Fruit fly (Drosophila melanogaster): Measurements from ENCODE around the gene natalisin.

natalisin gene

DNA sequence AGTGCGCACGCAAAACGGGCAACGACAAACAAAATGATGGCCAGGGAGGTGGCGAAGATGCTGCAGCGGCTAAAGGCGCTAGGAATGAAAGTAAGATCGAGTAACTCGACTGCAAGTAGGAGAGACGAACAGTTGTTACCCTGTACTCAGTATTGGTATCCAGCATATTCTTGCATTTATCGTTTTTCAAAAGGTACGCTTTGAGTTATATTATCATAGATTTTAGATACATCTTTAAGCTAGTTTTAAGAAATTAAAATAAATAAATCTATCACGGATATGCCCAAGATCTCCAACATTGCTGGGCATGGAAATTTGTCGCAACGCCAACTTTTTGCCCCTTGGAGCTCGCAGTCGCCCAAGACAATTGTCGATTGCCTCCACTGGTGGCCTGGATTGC is 30.6 kb upstream of the natalisin start (continued):
- peak; percentile 71 for TF ChIP-seq lz (GFP tag; optimal IDR thresholded peaks at IDR 0.05)
- TF ChIP-seq cyc (GFP tag; optimal IDR thresholded peaks at IDR 0.05) = peak; percentile 69
- peak; percentile 35 for TF ChIP-seq Sox15 (GFP tag; optimal IDR thresholded peaks at IDR 0.05)
- peak; percentile 73 for TF ChIP-seq esn (GFP tag; optimal IDR thresholded peaks at IDR 0.05)
- TF ChIP-seq vri (GFP tag; optimal IDR thresholded peaks at IDR 0.05) = peak; percentile 45
- TF ChIP-seq CG16779 (tag; optimal IDR thresholded peaks at IDR 0.05) = peak; percentile 58
- peak; percentile 61 for TF ChIP-seq CG34406 (GFP tag; optimal IDR thresholded peaks at IDR 0.05)
- peak; percentile 79 for TF ChIP-seq CG6792 (GFP tag; optimal IDR thresholded peaks at IDR 0.05)
- peak; percentile 48 for TF ChIP-seq CG8632 (GFP tag; optimal IDR thresholded peaks at IDR 0.05)
- peak; percentile 48 for TF ChIP-seq dac (GFP tag; optimal IDR thresholded peaks at IDR 0.05)
- TF ChIP-seq ss (GFP tag; optimal IDR thresholded peaks at IDR 0.05) = peak; percentile 66 to 88
- peak; percentile 82 for TF ChIP-seq svp (GFP tag)
- peak; percentile 55 for TF ChIP-seq CG6276 (GFP tag; optimal IDR thresholded peaks at IDR 0.05)
- peak; percentile 84 for TF ChIP-seq spab (GFP tag; optimal IDR thresholded peaks at IDR 0.05)
- TF ChIP-seq eg (GFP tag; IDR thresholded peaks at IDR 0.05) = peak; percentile 81
- TF ChIP-seq CG10631 (GFP tag; optimal IDR thresholded peaks at IDR 0.05) = peak; percentile 86
- TF ChIP-seq CG3919 (GFP tag; optimal IDR thresholded peaks at IDR 0.05) = peak; percentile 88

dm6 chr3R:14389258-14389657 is 29.1 kb upstream of the natalisin start:
- TF ChIP-seq Hr4 (GFP tag; optimal IDR thresholded peaks at IDR 0.05) (peak; percentile 43), fd85E (GFP tag; optimal IDR thresholded peaks at IDR 0.05) (no peak), OdsH (GFP tag; optimal IDR thresholded peaks at IDR 0.05) (peak; percentile 65), Sox14 (GFP tag; optimal IDR thresholded peaks at IDR 0.05) (peak; percentile 36), Hr39 (GFP tag; optimal IDR thresholded peaks at IDR 0.05) (peak; percentile 25), CG10631 (GFP tag; optimal IDR thresholded peaks at IDR 0.05) (peak; percentile 28), CG3919 (GFP tag; optimal IDR thresholded peaks at IDR 0.05) (peak; percentile 69), salr (GFP tag; optimal IDR thresholded peaks at IDR 0.05) (peak in 1 of 2 experiments; percentile 41), CG16779 (tag; optimal IDR thresholded peaks at IDR 0.05) (no peak), CG8632 (GFP tag; optimal IDR thresholded peaks at IDR 0.05) (peak; percentile 52), vri (GFP tag; optimal IDR thresholded peaks at IDR 0.05) (no peak), CG10669 (GFP tag; optimal IDR thresholded peaks at IDR 0.05) (peak; percentile 70), CG6276 (GFP tag; optimal IDR thresholded peaks at IDR 0.05) (peak; percentile 30), lz (GFP tag; optimal IDR thresholded peaks at IDR 0.05) (no peak), Gug (GFP tag; IDR thresholded peaks at IDR 0.05) (no peak), Smox (GFP tag; optimal IDR thresholded peaks at IDR 0.05) (peak; percentile 51), CG3032 (tag; optimal IDR thresholded peaks at IDR 0.05) (peak; percentile 65), Eip75B (GFP tag; optimal IDR thresholded peaks at IDR 0.05) (peak; percentile 38), ss (GFP tag; optimal IDR thresholded peaks at IDR 0.05) (peak in 1 of 2 experiments; percentile 53), eg (GFP tag; IDR thresholded peaks at IDR 0.05) (peak; percentile 66), CG6163 (GFP tag; IDR thresholded peaks at IDR 0.05) (peak; percentile 66), CG6808 (GFP tag; optimal IDR thresholded peaks at IDR 0.05) (peak; percentile 74), CG32006 (GFP tag; optimal IDR thresholded peaks at IDR 0.05) (peak; percentile 58), esn (GFP tag; optimal IDR thresholded peaks at IDR 0.05) (peak; percentile 55), CG6854 (GFP tag; optimal IDR thresholded peaks at IDR 0.05) (no peak), dac (GFP tag; optimal IDR thresholded peaks at IDR 0.05) (no peak), CG11294 (GFP tag; IDR thresholded peaks at IDR 0.05) (peak; percentile 10; the same call in 1 of the 2 replicates), CG9139 (GFP tag; optimal IDR thresholded peaks at IDR 0.05) (peak; percentile 33), svp (GFP tag) (peak; percentile 94), Eip78C (GFP tag) (peak; percentile 86), acj6 (GFP tag; optimal IDR thresholded peaks at IDR 0.05) (peak; percentile 71), CG7368 (GFP tag; optimal IDR thresholded peaks at IDR 0.05) (peak; percentile 56), CG6792 (GFP tag; optimal IDR thresholded peaks at IDR 0.05) (no peak), dsx (GFP tag; optimal IDR thresholded peaks at IDR 0.05; ENCODE audit: poor library complexity, severe bottlenecking) (peak; percentile 55), cyc (GFP tag; optimal IDR thresholded peaks at IDR 0.05) (peak; percentile 48), Blimp-1 (GFP tag; optimal IDR thresholded peaks at IDR 0.05) (no peak), CG34406 (GFP tag; optimal IDR thresholded peaks at IDR 0.05) (peak; percentile 65), Hr38 (GFP tag; optimal IDR thresholded peaks at IDR 0.05) (no peak), CG1621 (tag; optimal IDR thresholded peaks at IDR 0.05) (peak; percentile 17), CG31627 (GFP tag; optimal IDR thresholded peaks at IDR 0.05) (peak; percentile 45), fkh (GFP tag; optimal IDR thresholded peaks at IDR 0.05) (no peak), pdm3 (GFP tag; optimal IDR thresholded peaks at IDR 0.05) (peak; percentile 57), CG8119 (GFP tag; IDR thresholded peaks at IDR 0.05) (peak; percentile 61; the same call in 2 of the 3 replicates), CG4318 (GFP tag; optimal IDR thresholded peaks at IDR 0.05) (no peak), Eip93F (GFP tag; optimal IDR thresholded peaks at IDR 0.05) (no peak)
